Fruit fly (Drosophila melanogaster): ENCODE results near the gene Ada.

Ada gene

DNA sequence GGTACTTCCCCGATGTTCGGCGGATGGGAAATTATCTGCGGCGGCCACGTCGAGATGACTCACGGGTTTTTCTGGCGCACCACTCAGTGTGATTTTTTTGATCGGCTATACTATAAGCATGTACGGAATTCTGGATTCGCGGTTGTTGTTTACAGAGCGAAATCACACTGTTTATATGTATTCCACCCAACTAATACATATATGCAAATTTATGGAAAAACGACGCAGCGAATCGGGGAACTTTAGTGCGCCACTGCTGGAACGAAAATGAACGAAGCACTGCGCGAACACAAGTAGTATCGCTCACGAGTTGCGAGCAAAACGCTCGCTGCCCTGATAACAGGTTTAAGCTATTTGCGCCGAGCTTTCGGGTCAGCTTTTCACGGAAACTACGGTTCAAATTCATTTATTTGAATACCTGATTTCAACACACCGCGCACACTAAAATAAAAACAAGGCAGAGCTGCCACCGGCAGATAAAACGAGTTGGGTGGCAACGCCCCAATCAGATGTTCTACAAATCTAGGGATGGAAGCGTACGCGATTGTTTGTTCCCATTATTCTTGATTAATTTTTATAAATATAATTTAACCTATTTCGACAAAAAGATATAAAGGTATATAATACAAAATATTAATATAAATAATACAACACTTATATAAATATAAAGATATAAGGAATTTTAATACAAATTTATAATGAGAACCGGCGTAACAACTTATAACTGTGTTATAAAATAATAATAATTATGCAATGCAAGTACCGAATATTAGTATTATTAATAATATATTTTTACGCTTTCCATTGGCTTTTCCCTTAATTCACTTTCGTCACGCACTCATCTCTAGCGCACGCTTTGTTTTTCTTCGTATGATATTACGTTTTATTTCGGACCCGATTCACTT, 17.2 kb upstream of the Ada start, which contains the start of gene Rel (continued):
- TF ChIP-seq so (GFP tag; IDR thresholded peaks at IDR 0.05) (no peak), Fer3 (tag; optimal IDR thresholded peaks at IDR 0.05) (peak; percentile 52), Dbx (GFP tag; IDR thresholded peaks at IDR 0.05) (no peak), HHEX (GFP tag; optimal IDR thresholded peaks at IDR 0.05) (peak; percentile 11), org-1 (GFP tag; optimal IDR thresholded peaks at IDR 0.05) (peak; percentile 22), MESR4 (GFP tag; optimal IDR thresholded peaks at IDR 0.05) (peak; percentile 27), ssp (GFP tag; IDR thresholded peaks at IDR 0.05) (no peak), Stat92E (GFP tag; optimal IDR thresholded peaks at IDR 0.05) (no peak), Blimp-1 (GFP tag; optimal IDR thresholded peaks at IDR 0.05) (peak; percentile 83), fru (optimal IDR thresholded peaks at IDR 0.05) (no peak), Hr3 (GFP tag; optimal IDR thresholded peaks at IDR 0.05) (peak; percentile 75), az2 (GFP tag; optimal IDR thresholded peaks at IDR 0.05) (peak; percentile 63), CG2712 (tag; optimal IDR thresholded peaks at IDR 0.05) (peak; percentile 91), Usf (GFP tag; optimal IDR thresholded peaks at IDR 0.05) (peak; percentile 57), unpg (GFP tag; optimal IDR thresholded peaks at IDR 0.05) (peak; percentile 61), gsb (GFP tag; IDR thresholded peaks at IDR 0.05) (no peak), maf-S (GFP tag; optimal IDR thresholded peaks at IDR 0.05) (no peak), yki (optimal IDR thresholded peaks at IDR 0.05) (no peak), TFAM (GFP tag; optimal IDR thresholded peaks at IDR 0.05) (no peak), hkb (optimal IDR thresholded peaks at IDR 0.05) (no peak), hkb (GFP tag; IDR thresholded peaks at IDR 0.05) (no peak), dmrt11E (tag; optimal IDR thresholded peaks at IDR 0.05) (peak; percentile 82), pum (GFP tag; optimal IDR thresholded peaks at IDR 0.05) (no peak), pzg (GFP tag; optimal IDR thresholded peaks at IDR 0.05) (peak; percentile 67), CG14667 (GFP tag; IDR thresholded peaks at IDR 0.05) (no peak), hbn (GFP tag; IDR thresholded peaks at IDR 0.05; ENCODE audit: partially characterized antibody) (no peak), CG7987 (GFP tag; optimal IDR thresholded peaks at IDR 0.05) (peak; percentile 31), CG10321 (GFP tag; IDR thresholded peaks at IDR 0.05) (no peak), CG17829 (tag; optimal IDR thresholded peaks at IDR 0.05) (peak; percentile 86), fd3F (GFP tag; optimal IDR thresholded peaks at IDR 0.05) (peak; percentile 56), Sin3A (optimal IDR thresholded peaks at IDR 0.05) (no peak), CG12104 (GFP tag; optimal IDR thresholded peaks at IDR 0.05) (peak; percentile 66), salm (tag; optimal IDR thresholded peaks at IDR 0.05) (peak; percentile 54), NFAT (GFP tag; IDR thresholded peaks at IDR 0.05) (no peak), Oli (tag; optimal IDR thresholded peaks at IDR 0.05) (peak; percentile 69), CG11560 (tag; IDR thresholded peaks at IDR 0.05) (no peak), wdn (GFP tag; IDR thresholded peaks at IDR 0.05) (no peak), Gug (GFP tag; IDR thresholded peaks at IDR 0.05) (no peak; the same call in 3 of the 4 replicates), bigmax (GFP tag; optimal IDR thresholded peaks at IDR 0.05) (no peak), CG6765 (GFP tag; optimal IDR thresholded peaks at IDR 0.05) (peak; percentile 26), CG43689 (GFP tag; IDR thresholded peaks at IDR 0.05) (no peak), ttk (GFP tag; IDR thresholded peaks at IDR 0.05) (no peak), jigr1 (GFP tag; IDR thresholded peaks at IDR 0.05) (no peak), CG9797 (GFP tag; optimal IDR thresholded peaks at IDR 0.05) (peak; percentile 6), CG18619 (GFP tag; optimal IDR thresholded peaks at IDR 0.05) (peak; percentile 70), lilli (GFP tag; optimal IDR thresholded peaks at IDR 0.05) (peak; percentile 55), CG14860 (GFP tag; IDR thresholded peaks at IDR 0.05; ENCODE audit: partially characterized antibody) (no peak), ftz-f1 (GFP tag; optimal IDR thresholded peaks at IDR 0.05) (peak; percentile 56), CG17802 (tag; optimal IDR thresholded peaks at IDR 0.05) (no peak), CG2199 (GFP tag; IDR thresholded peaks at IDR 0.05) (no peak), chn (GFP tag; optimal IDR thresholded peaks at IDR 0.05) (no peak)
